Fruit fly (Drosophila melanogaster): ENCODE measurements around the gene vsg.

DNA sequence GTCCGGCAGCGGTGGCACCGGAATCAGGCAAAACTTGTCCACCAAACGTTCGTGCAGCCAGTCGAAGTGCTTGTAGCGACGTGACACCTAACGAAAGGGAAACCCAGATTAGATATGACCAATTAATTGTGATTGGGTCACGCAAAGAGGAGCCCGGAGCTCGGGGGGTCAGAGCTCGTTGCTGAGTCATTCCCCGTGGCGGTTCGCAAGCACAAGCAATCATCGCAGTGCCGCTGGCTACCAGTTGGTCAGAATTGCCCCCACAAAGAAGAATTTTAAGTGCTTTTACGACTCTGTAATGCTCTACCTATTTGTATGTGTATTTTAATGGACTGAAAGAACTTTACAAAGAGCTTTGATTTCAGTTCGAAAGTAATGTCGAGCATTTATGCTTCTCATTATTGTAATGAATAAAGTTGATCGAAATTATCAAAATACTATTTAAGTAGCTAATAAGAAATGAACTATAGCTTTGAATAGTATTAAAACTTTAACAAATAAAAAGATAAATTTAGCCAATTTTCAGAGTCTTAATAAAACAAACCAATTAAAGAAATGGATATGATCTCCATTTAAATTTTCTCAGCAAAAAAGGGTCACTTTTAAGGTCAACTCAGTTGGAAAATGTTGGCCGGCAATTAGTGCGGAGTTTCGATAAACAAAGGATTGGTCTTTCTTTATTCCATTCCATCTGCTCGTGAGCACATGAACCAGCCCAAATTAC, 1.9 kb upstream of the vsg start:
- TF ChIP-seq CG8478 (optimal IDR thresholded peaks at IDR 0.05) (no peak), CTCF (optimal IDR thresholded peaks at IDR 0.05) (no peak)

Measured in S2 (cell line).